Fruit fly (Drosophila melanogaster) whole organism, wandering third instar larva: ENCODE results near the gene CG42245.

Source experiments
- Abd-B ChIP-seq: fragments of >200 bp; optimal IDR thresholded peaks from 2 replicates; lab custom pipeline; 2017; ENCODE audit warnings: missing biosample characterization, missing genetic modification characterization
- CG32264 ChIP-seq: fragments of 200-800 bp; sonication (Bioruptor generic); optimal IDR thresholded peaks from 2 replicates; lab custom pipeline; 2016; ENCODE audit warnings: missing biosample characterization, missing genetic modification characterization
- CG9705 ChIP-seq: fragments of 200-800 bp; sonication (Bioruptor generic); optimal IDR thresholded peaks from 2 replicates; lab custom pipeline; 2018; ENCODE audit warnings: missing biosample characterization, mild to moderate bottlenecking, missing genetic modification characterization
- CrebA ChIP-seq: fragments of 200-800 bp; sonication (Bioruptor generic); optimal IDR thresholded peaks from 2 replicates; lab custom pipeline; 2016; ENCODE audit warnings: missing biosample characterization, mild to moderate bottlenecking, missing genetic modification characterization, borderline replicate concordance
- Dfd ChIP-seq: fragments of >200 bp; optimal IDR thresholded peaks from 2 replicates; lab custom pipeline; 2017; ENCODE audit warnings: missing biosample characterization, missing genetic modification characterization
- Dif ChIP-seq: fragments of 200-275, 200-300 bp; sonication (Bioruptor generic); optimal IDR thresholded peaks from 2 replicates; lab custom pipeline; 2018; ENCODE audit warnings: missing biosample characterization, missing genetic modification characterization; ENCODE audit not compliant: partially characterized antibody
- GATAd ChIP-seq: sonication (Bioruptor generic); optimal IDR thresholded peaks from 2 replicates; lab custom pipeline; 2016; ENCODE audit warnings: missing biosample characterization, missing genetic modification characterization
- HLH106 ChIP-seq: fragments of 200-800 bp; optimal IDR thresholded peaks from 3 replicates; lab custom pipeline; 2019; ENCODE audit warnings: missing biosample characterization, mild to moderate bottlenecking, missing genetic modification characterization, moderate library complexity
- Hnf4 ChIP-seq: fragments of 200-800 bp; sonication (Bioruptor generic); optimal IDR thresholded peaks from 2 replicates; lab custom pipeline; 2016; ENCODE audit warnings: missing biosample characterization, mild to moderate bottlenecking, missing genetic modification characterization
- Hr78 ChIP-seq: fragments of >200 bp; optimal IDR thresholded peaks from 2 replicates; lab custom pipeline; 2017; ENCODE audit warnings: missing biosample characterization, missing genetic modification characterization
- Hr83 ChIP-seq: fragments of 200-300 bp; sonication (Bioruptor generic); optimal IDR thresholded peaks from 2 replicates; lab custom pipeline; 2016; ENCODE audit warnings: missing biosample characterization, mild to moderate bottlenecking, missing genetic modification characterization, moderate library complexity; ENCODE audit not compliant: poor library complexity, severe bottlenecking
- Jra ChIP-seq: sonication (Bioruptor generic); optimal IDR thresholded peaks from 2 replicates; lab custom pipeline; 2016; ENCODE audit warnings: missing biosample characterization, missing genetic modification characterization
- Mio ChIP-seq: sonication (Bioruptor generic); optimal IDR thresholded peaks from 2 replicates; lab custom pipeline; 2016; ENCODE audit warnings: missing biosample characterization, missing genetic modification characterization
- Myc ChIP-seq: fragments of >200 bp; optimal IDR thresholded peaks from 2 replicates; lab custom pipeline; 2017
- N ChIP-seq: fragments of >200 bp; optimal IDR thresholded peaks from 2 replicates; lab custom pipeline; 2018; ENCODE audit warnings: missing biosample characterization, missing external identifiers, missing genetic modification characterization
- Rel ChIP-seq, 2 experiments: fragments of 200-800 bp; sonication (Bioruptor generic) in 1 of 2; optimal IDR thresholded peaks; 2 replicates in 1 of 2; 3 replicates in 1 of 2; lab custom pipeline; 2016 to 2019; ENCODE audit warnings: mild to moderate bottlenecking in 2 of 2, missing biosample characterization in 2 of 2, missing genetic modification characterization in 2 of 2, moderate library complexity in 1 of 2
- Sp1 ChIP-seq: fragments of 200-800 bp; sonication (Bioruptor generic); optimal IDR thresholded peaks from 3 replicates; lab custom pipeline; 2019; ENCODE audit warnings: missing biosample characterization, mild to moderate bottlenecking, missing genetic modification characterization, moderate library complexity
- Vsx2 ChIP-seq: fragments of 200-300, 225-300 bp; sonication (Bioruptor generic); optimal IDR thresholded peaks from 2 replicates; lab custom pipeline; 2018; ENCODE audit warnings: missing biosample characterization, missing genetic modification characterization; ENCODE audit not compliant: partially characterized antibody
- br ChIP-seq: fragments of 200-800 bp; sonication (Bioruptor generic); optimal IDR thresholded peaks from 2 replicates; lab custom pipeline; 2016; ENCODE audit warnings: missing biosample characterization, missing genetic modification characterization
- dl ChIP-seq, 2 experiments: fragments of 175-275, 200-275 bp in 1 of 2; fragments of 200-275 bp in 1 of 2; sonication (Bioruptor generic); optimal IDR thresholded peaks; lab custom pipeline; 2018; ENCODE audit warnings: mild to moderate bottlenecking in 2 of 2, missing biosample characterization in 2 of 2, missing genetic modification characterization in 2 of 2, moderate library complexity in 2 of 2; ENCODE audit not compliant: partially characterized antibody in 2 of 2, insufficient read depth in 1 of 2
- dmrt93B ChIP-seq: fragments of 200-800 bp; sonication (Bioruptor generic); optimal IDR thresholded peaks from 2 replicates; lab custom pipeline; 2018; ENCODE audit warnings: missing biosample characterization, mild to moderate bottlenecking, missing genetic modification characterization
- dsf ChIP-seq: sonication (Bioruptor generic); optimal IDR thresholded peaks from 2 replicates; lab custom pipeline; 2016; ENCODE audit warnings: missing biosample characterization, missing genetic modification characterization, borderline replicate concordance
- ey ChIP-seq: fragments of 200-800 bp; sonication (Bioruptor generic); optimal IDR thresholded peaks from 2 replicates; lab custom pipeline; 2016; ENCODE audit warnings: missing biosample characterization, missing genetic modification characterization
- foxo ChIP-seq, 2 experiments: fragments of 200-800 bp; sonication (Bioruptor generic); optimal IDR thresholded peaks; 2 replicates in 1 of 2; 3 replicates in 1 of 2; lab custom pipeline; 2016 to 2017; ENCODE audit warnings: missing biosample characterization in 2 of 2, missing genetic modification characterization in 2 of 2
- h ChIP-seq: fragments of 200-800 bp; sonication (Bioruptor generic); optimal IDR thresholded peaks from 3 replicates; lab custom pipeline; 2016; ENCODE audit warnings: missing biosample characterization, mild to moderate bottlenecking, missing genetic modification characterization
- pan ChIP-seq: fragments of >200 bp; optimal IDR thresholded peaks from 2 replicates; lab custom pipeline; 2017
- psq ChIP-seq: fragments of 200-800 bp; sonication (Bioruptor generic); optimal IDR thresholded peaks from 3 replicates; lab custom pipeline; 2017; ENCODE audit warnings: missing biosample characterization, mild to moderate bottlenecking, missing genetic modification characterization, moderate library complexity
- rgr ChIP-seq: fragments of 200-800 bp; sonication (Bioruptor generic); optimal IDR thresholded peaks from 3 replicates; lab custom pipeline; 2016; ENCODE audit warnings: missing biosample characterization, mild to moderate bottlenecking, missing genetic modification characterization
- sage ChIP-seq: fragments of 200-800 bp; sonication (Bioruptor generic); optimal IDR thresholded peaks from 2 replicates; lab custom pipeline; 2016; ENCODE audit warnings: missing biosample characterization, mild to moderate bottlenecking, missing genetic modification characterization
- sv ChIP-seq: fragments of 200-800 bp; sonication (Bioruptor generic); optimal IDR thresholded peaks from 3 replicates; lab custom pipeline; 2016; ENCODE audit warnings: missing biosample characterization, missing genetic modification characterization
- tai ChIP-seq: sonication (Bioruptor generic); optimal IDR thresholded peaks from 2 replicates; lab custom pipeline; 2016; ENCODE audit warnings: missing biosample characterization, missing genetic modification characterization
- usp ChIP-seq: fragments of >200 bp; optimal IDR thresholded peaks from 2 replicates; lab custom pipeline; 2017; ENCODE audit warnings: missing biosample characterization, missing genetic modification characterization
- woc ChIP-seq: sonication (Bioruptor generic); optimal IDR thresholded peaks from 2 replicates; lab custom pipeline; 2016; ENCODE audit warnings: missing biosample characterization, mild to moderate bottlenecking, missing genetic modification characterization

CG42245 gene

dm6 chr3L:2600144-2600543 lies 31.4 kb upstream of the CG42245 start, which contains the start of gene CG16986:
Gene CG16986 (plus strand): TSS chr3L:2600331.
- no peak for TF ChIP-seq Sp1
- no peak for TF ChIP-seq Dif (GFP tag; lab: Kevin White, UChicago)
- no peak for TF ChIP-seq CG9705
- TF ChIP-seq Myc, result no peak
- no peak for TF ChIP-seq Hr83 (GFP tag; lab: Kevin White, UChicago)
- no peak for TF ChIP-seq tai (GFP tag; lab: Kevin White, UChicago)
- TF ChIP-seq usp (GFP tag; lab: Kevin White, UChicago), result no peak
- TF ChIP-seq Jra (GFP tag; lab: Kevin White, UChicago), result no peak
- no peak for TF ChIP-seq sage (GFP tag; lab: Kevin White, UChicago)
- no peak for TF ChIP-seq dl (GFP tag; optimal IDR thresholded peaks at IDR 0.05; lab: Kevin White, UChicago; ENCODE audit: insufficient read depth in 1 of 2, partially characterized antibody in 2 of 2)
- no peak for TF ChIP-seq pan
- TF ChIP-seq HLH106, result no peak

dm6 chr3L:2608825-2609224 lies 22.7 kb upstream of the CG42245 start:
- no peak for TF ChIP-seq psq (GFP tag; lab: Kevin White, UChicago)
- no peak for TF ChIP-seq sage (GFP tag; lab: Kevin White, UChicago)
- no peak for TF ChIP-seq Rel (GFP tag; optimal IDR thresholded peaks at IDR 0.05; lab: Kevin White, UChicago)
- TF ChIP-seq Rel (tag; optimal IDR thresholded peaks at IDR 0.05; lab: Kevin White, UChicago), result no peak
- no peak for TF ChIP-seq Abd-B (GFP tag; lab: Kevin White, UChicago)
- no peak for TF ChIP-seq dmrt93B (GFP tag; lab: Kevin White, UChicago)
- no peak for TF ChIP-seq pan
- no peak for TF ChIP-seq br (GFP tag; lab: Kevin White, UChicago)
- TF ChIP-seq Vsx2, result no peak
- no peak for TF ChIP-seq rgr (GFP tag; lab: Kevin White, UChicago)
- TF ChIP-seq tai (GFP tag; lab: Kevin White, UChicago), result no peak
- no peak for TF ChIP-seq Hr78 (GFP tag; lab: Kevin White, UChicago)
- no peak for TF ChIP-seq Mio (GFP tag; lab: Kevin White, UChicago)
- no peak for TF ChIP-seq woc (GFP tag; lab: Kevin White, UChicago)
- no peak for TF ChIP-seq Hr83 (GFP tag; lab: Kevin White, UChicago)
- TF ChIP-seq GATAd (GFP tag; lab: Kevin White, UChicago), result no peak
- no peak for TF ChIP-seq CrebA (GFP tag; lab: Kevin White, UChicago)

dm6 chr3L:2614222-2614621 lies 17.3 kb upstream of the CG42245 start:
- no peak for TF ChIP-seq Mio (GFP tag; lab: Kevin White, UChicago)
- no peak for TF ChIP-seq GATAd (GFP tag; lab: Kevin White, UChicago)
- no peak for TF ChIP-seq psq (GFP tag; lab: Kevin White, UChicago)
- TF ChIP-seq Dif (GFP tag; lab: Kevin White, UChicago), result no peak
- TF ChIP-seq Hnf4 (GFP tag; lab: Kevin White, UChicago), result no peak
- no peak for TF ChIP-seq Vsx2
- no peak for TF ChIP-seq dsf (GFP tag; lab: Kevin White, UChicago)
- TF ChIP-seq Hr83 (GFP tag; lab: Kevin White, UChicago), result no peak
- no peak for TF ChIP-seq foxo (GFP tag; optimal IDR thresholded peaks at IDR 0.05; lab: Kevin White, UChicago)

- TF ChIP-seq Sp1 (no peak), ey (GFP tag; lab: Kevin White, UChicago) (no peak), HLH106 (no peak), N (no peak), tai (GFP tag; lab: Kevin White, UChicago) (no peak), sage (GFP tag; lab: Kevin White, UChicago) (no peak), Abd-B (GFP tag; lab: Kevin White, UChicago) (no peak), Myc (no peak), CG32264 (GFP tag; lab: Kevin White, UChicago) (no peak), h (GFP tag; lab: Kevin White, UChicago) (no peak), sv (GFP tag; lab: Kevin White, UChicago) (no peak), Dfd (no peak), Rel (GFP tag; optimal IDR thresholded peaks at IDR 0.05; lab: Kevin White, UChicago) (no peak), Rel (tag; optimal IDR thresholded peaks at IDR 0.05; lab: Kevin White, UChicago) (no peak)
Measured at dm6 chr3L:2629964-2630363, 1.6 kb upstream of the CG42245 start, which contains the start of gene Pxn. Gene Pxn (minus strand): TSS chr3L:2630064.
